Worm (Caenorhabditis elegans): ENCODE data around the gene adr-2.

ce11 chrIII:7185473-7185872 lies 47.2 kb downstream of the adr-2 start, which contains the start of gene F37C12.14:
- TF ChIP-seq ref-1 (GFP tag; conservative IDR thresholded peaks at IDR 0.05) (no peak), med-1 (GFP tag; optimal IDR thresholded peaks at IDR 0.05; ENCODE audit: insufficient read depth) (no peak), klf-2 (GFP tag; conservative IDR thresholded peaks at IDR 0.05) (no peak), cog-1 (tag; optimal IDR thresholded peaks at IDR 0.05) (no peak), T22C8.4 (GFP tag; IDR thresholded peaks at IDR 0.05) (no peak), ztf-29 (GFP tag; IDR thresholded peaks at IDR 0.05) (no peak), tab-1 (GFP tag; IDR thresholded peaks at IDR 0.05) (no peak)

Measured in whole organism, midembryonic.